Worm (Caenorhabditis elegans) whole organism, L3 larva: ENCODE measurements around the gene ZK1320.3.

Source experiments
- R02D3.7 ChIP-seq: fragments of 150-350 bp; optimal IDR thresholded peaks from 2 replicates; lab custom pipeline; 2014; ENCODE audit warnings: missing biosample characterization, missing genetic modification characterization
- ZK546.5 ChIP-seq: sonication (generic microtip); optimal IDR thresholded peaks from 2 replicates; lab custom pipeline; 2017; ENCODE audit warnings: missing biosample characterization, missing genetic modification characterization
- aly-2 ChIP-seq: fragments of 150-350 bp; optimal IDR thresholded peaks from 2 replicates; lab custom pipeline; 2014; ENCODE audit warnings: missing biosample characterization, missing genetic modification characterization
- ama-1 ChIP-seq: fragments of 150-350 bp; optimal IDR thresholded peaks from 2 replicates; lab custom pipeline; 2018
- ceh-16 ChIP-seq: sonication (generic microtip); optimal IDR thresholded peaks from 2 replicates; lab custom pipeline; 2017; ENCODE audit warnings: missing biosample characterization, missing genetic modification characterization
- ceh-28 ChIP-seq: fragments of 150-350 bp; optimal IDR thresholded peaks from 2 replicates; lab custom pipeline; 2014; ENCODE audit warnings: missing biosample characterization, missing genetic modification reagents, missing genetic modification characterization
- ceh-82 ChIP-seq: fragments of 150-350 bp; optimal IDR thresholded peaks from 2 replicates; lab custom pipeline; 2014; ENCODE audit warnings: missing biosample characterization, missing genetic modification characterization
- ceh-9 ChIP-seq: sonication (generic microtip); optimal IDR thresholded peaks from 2 replicates; lab custom pipeline; 2018; ENCODE audit warnings: missing biosample characterization, missing genetic modification characterization
- daf-12 ChIP-seq: fragments of 150-350 bp; optimal IDR thresholded peaks from 2 replicates; lab custom pipeline; 2014; ENCODE audit warnings: missing biosample characterization, missing genetic modification reagents, missing genetic modification characterization
- egl-27 ChIP-seq: sonication (generic microtip); optimal IDR thresholded peaks from 4 replicates; lab custom pipeline; 2017; ENCODE audit warnings: missing biosample characterization, missing genetic modification reagents, missing genetic modification characterization
- egl-5 ChIP-seq: fragments of 150-350 bp; optimal IDR thresholded peaks from 2 replicates; lab custom pipeline; 2017; ENCODE audit warnings: missing biosample characterization, missing genetic modification reagents, missing genetic modification characterization, inconsistent platforms
- elt-1 ChIP-seq: fragments of 150-350 bp; optimal IDR thresholded peaks from 2 replicates; lab custom pipeline; 2014; ENCODE audit warnings: missing biosample characterization, missing genetic modification characterization
- elt-2 ChIP-seq: sonication (generic microtip); optimal IDR thresholded peaks from 2 replicates; lab custom pipeline; 2016; ENCODE audit warnings: missing genetic modification reagents, mild to moderate bottlenecking, missing genetic modification characterization, missing compliant biosample characterization
- elt-3 ChIP-seq, 3 experiments: fragments of 150-350 bp in 1 of 3; sonication (generic microtip) in 2 of 3; optimal IDR thresholded peaks; 2 replicates in 2 of 3; 4 replicates in 1 of 3; lab custom pipeline; 2014 to 2017; ENCODE audit warnings: missing biosample characterization in 3 of 3, missing genetic modification characterization in 3 of 3
- eor-1 ChIP-seq, 2 experiments: fragments of 150-350 bp; optimal IDR thresholded peaks; 2 replicates each; lab custom pipeline; 2014 to 2018; ENCODE audit warnings: missing biosample characterization in 2 of 2, missing genetic modification characterization in 2 of 2
- fkh-10 ChIP-seq: sonication (generic microtip); optimal IDR thresholded peaks from 2 replicates; lab custom pipeline; 2017; ENCODE audit warnings: missing biosample characterization, missing genetic modification reagents, missing genetic modification characterization
- fkh-2 ChIP-seq: fragments of 150-350 bp; optimal IDR thresholded peaks from 2 replicates; lab custom pipeline; 2014; ENCODE audit warnings: missing biosample characterization, missing genetic modification reagents, missing genetic modification characterization
- fos-1 ChIP-seq: fragments of 150-350 bp; optimal IDR thresholded peaks from 2 replicates; lab custom pipeline; 2014; ENCODE audit warnings: missing biosample characterization, missing genetic modification characterization
- hmg-11 ChIP-seq: sonication (generic microtip); optimal IDR thresholded peaks from 2 replicates; lab custom pipeline; 2016; ENCODE audit warnings: missing genetic modification characterization, missing compliant biosample characterization
- jun-1 ChIP-seq: fragments of 150-350 bp; optimal IDR thresholded peaks from 2 replicates; lab custom pipeline; 2014; ENCODE audit warnings: missing biosample characterization, missing genetic modification reagents, missing genetic modification characterization
- lin-15B ChIP-seq: fragments of 150-350 bp; optimal IDR thresholded peaks from 2 replicates; lab custom pipeline; 2014; ENCODE audit warnings: missing biosample characterization, missing genetic modification characterization
- lin-39 ChIP-seq: fragments of 150-350 bp; optimal IDR thresholded peaks from 2 replicates; lab custom pipeline; 2018; ENCODE audit warnings: missing biosample characterization, missing genetic modification reagents, missing genetic modification characterization
- lsy-12 ChIP-seq: sonication (generic microtip); optimal IDR thresholded peaks from 2 replicates; lab custom pipeline; 2016; ENCODE audit warnings: mild to moderate bottlenecking, missing genetic modification characterization, missing compliant biosample characterization
- mdl-1 ChIP-seq: fragments of 150-350 bp; optimal IDR thresholded peaks from 2 replicates; lab custom pipeline; 2014; ENCODE audit warnings: missing biosample characterization, missing genetic modification characterization
- mml-1 ChIP-seq: fragments of 150-350 bp; sonication (generic microtip); optimal IDR thresholded peaks from 3 replicates; lab custom pipeline; 2014; ENCODE audit warnings: missing biosample characterization, missing genetic modification characterization
- nfya-1 ChIP-seq: sonication (generic microtip); optimal IDR thresholded peaks from 2 replicates; lab custom pipeline; 2017; ENCODE audit warnings: missing genetic modification characterization, mild to moderate bottlenecking, missing compliant biosample characterization, antibody characterized with exemption, moderate library complexity; ENCODE audit not compliant: insufficient read depth
- nhr-11 ChIP-seq: fragments of 150-350 bp; optimal IDR thresholded peaks from 2 replicates; lab custom pipeline; 2014; ENCODE audit warnings: missing biosample characterization, missing genetic modification characterization
- nhr-12 ChIP-seq: fragments of 150-350 bp; optimal IDR thresholded peaks from 2 replicates; lab custom pipeline; 2014; ENCODE audit warnings: missing biosample characterization, missing genetic modification characterization
- nhr-23 ChIP-seq: fragments of 150-350 bp; optimal IDR thresholded peaks from 2 replicates; lab custom pipeline; 2014; ENCODE audit warnings: missing biosample characterization, missing genetic modification reagents, missing genetic modification characterization
- nhr-237 ChIP-seq: fragments of 150-350 bp; optimal IDR thresholded peaks from 2 replicates; lab custom pipeline; 2014; ENCODE audit warnings: missing biosample characterization, missing genetic modification characterization
- nhr-25 ChIP-seq: sonication (generic microtip); optimal IDR thresholded peaks from 2 replicates; lab custom pipeline; 2017; ENCODE audit warnings: missing biosample characterization, missing genetic modification characterization
- nhr-28 ChIP-seq: fragments of 150-350 bp; optimal IDR thresholded peaks from 2 replicates; lab custom pipeline; 2014; ENCODE audit warnings: missing biosample characterization, missing genetic modification characterization
- nhr-43 ChIP-seq: sonication (generic microtip); optimal IDR thresholded peaks from 2 replicates; lab custom pipeline; 2016; ENCODE audit warnings: mild to moderate bottlenecking, missing genetic modification characterization, missing compliant biosample characterization; ENCODE audit not compliant: poor library complexity, severe bottlenecking
- nhr-67 ChIP-seq: fragments of 150-350 bp; optimal IDR thresholded peaks from 2 replicates; lab custom pipeline; 2014; ENCODE audit warnings: missing biosample characterization, missing genetic modification characterization
- nhr-76 ChIP-seq: fragments of 150-350 bp; sonication (generic microtip); optimal IDR thresholded peaks from 5 replicates; lab custom pipeline; 2014; ENCODE audit warnings: missing biosample characterization, missing genetic modification characterization
- nhr-77 ChIP-seq: fragments of 150-350 bp; optimal IDR thresholded peaks from 2 replicates; lab custom pipeline; 2014; ENCODE audit warnings: missing biosample characterization, missing genetic modification characterization
- pha-4 ChIP-seq: fragments of 150-350 bp; optimal IDR thresholded peaks from 2 replicates; lab custom pipeline; 2014; ENCODE audit warnings: missing biosample characterization, missing genetic modification reagents, missing genetic modification characterization
- pqm-1 ChIP-seq: fragments of 150-350 bp; optimal IDR thresholded peaks from 2 replicates; lab custom pipeline; 2017; ENCODE audit warnings: missing biosample characterization, missing genetic modification characterization, inconsistent platforms
- sea-2 ChIP-seq: fragments of 150-350 bp; sonication (generic microtip); optimal IDR thresholded peaks from 4 replicates; lab custom pipeline; 2014; ENCODE audit warnings: missing biosample characterization, missing genetic modification reagents, missing genetic modification characterization
- skn-1 ChIP-seq: fragments of 150-350 bp; optimal IDR thresholded peaks from 2 replicates; lab custom pipeline; 2014; ENCODE audit warnings: missing biosample characterization, missing genetic modification characterization
- snpc-4 ChIP-seq: fragments of 150-350 bp; optimal IDR thresholded peaks from 2 replicates; lab custom pipeline; 2014; ENCODE audit warnings: missing biosample characterization, missing genetic modification characterization
- tbx-2 ChIP-seq: sonication (generic microtip); optimal IDR thresholded peaks from 2 replicates; lab custom pipeline; 2016; ENCODE audit warnings: mild to moderate bottlenecking, missing genetic modification characterization, missing compliant biosample characterization
- unc-39 ChIP-seq: sonication (generic microtip); optimal IDR thresholded peaks from 4 replicates; lab custom pipeline; 2017; ENCODE audit warnings: missing biosample characterization, missing genetic modification characterization
- unc-62 ChIP-seq: fragments of 150-350 bp; sonication (generic microtip); optimal IDR thresholded peaks from 4 replicates; lab custom pipeline; 2014; ENCODE audit warnings: missing biosample characterization, missing genetic modification reagents, missing genetic modification characterization
- zag-1 ChIP-seq: fragments of 150-350 bp; optimal IDR thresholded peaks from 2 replicates; lab custom pipeline; 2014; ENCODE audit warnings: missing biosample characterization, missing genetic modification characterization
- ztf-11 ChIP-seq: fragments of 150-350 bp; optimal IDR thresholded peaks from 2 replicates; lab custom pipeline; 2014; ENCODE audit warnings: missing biosample characterization, missing genetic modification characterization
- ztf-4 ChIP-seq: fragments of 150-350 bp; optimal IDR thresholded peaks from 2 replicates; lab custom pipeline; 2014; ENCODE audit warnings: missing biosample characterization, missing genetic modification characterization

ZK1320.3 gene

ce11 chrII:9644940-9645634, 15.1 kb downstream of the ZK1320.3 start:
- TF ChIP-seq egl-5: no peak
- TF ChIP-seq R02D3.7 (tag; lab: Kevin White, UChicago): no peak
- no peak for TF ChIP-seq unc-39 (tag; lab: Kevin White, UChicago)
- no peak for TF ChIP-seq ztf-11 (tag; lab: Kevin White, UChicago)
- no peak for TF ChIP-seq nhr-76 (tag; lab: Kevin White, UChicago)
- TF ChIP-seq mml-1 (tag; lab: Kevin White, UChicago): no peak
- no peak for TF ChIP-seq nhr-77 (tag; lab: Kevin White, UChicago)
- no peak for TF ChIP-seq daf-12 (tag; lab: Kevin White, UChicago)
- no peak for TF ChIP-seq sea-2 (GFP tag; lab: Kevin White, UChicago)
- no peak for TF ChIP-seq ceh-9 (tag; lab: Kevin White, UChicago)
- no peak for TF ChIP-seq fos-1 (tag; lab: Kevin White, UChicago)
- no peak for TF ChIP-seq snpc-4 (tag; lab: Kevin White, UChicago)
- TF ChIP-seq nhr-67 (tag; lab: Kevin White, UChicago): no peak
- TF ChIP-seq fkh-10 (GFP tag; lab: Kevin White, UChicago): no peak
- no peak for TF ChIP-seq aly-2 (tag; lab: Kevin White, UChicago)
- TF ChIP-seq ceh-28 (tag; lab: Kevin White, UChicago): no peak
- TF ChIP-seq elt-3 (tag; optimal IDR thresholded peaks at IDR 0.05; lab: Kevin White, UChicago): no peak
- TF ChIP-seq elt-2 (tag; lab: Kevin White, UChicago): peak; percentile 70
- peak; percentile 96 for TF ChIP-seq elt-1
- no peak for TF ChIP-seq skn-1 (tag; lab: Kevin White, UChicago)
- TF ChIP-seq pha-4 (tag; lab: Kevin White, UChicago): peak; percentile 31
- TF ChIP-seq nhr-43 (tag; lab: Kevin White, UChicago): no peak
- TF ChIP-seq jun-1: no peak
- TF ChIP-seq ztf-4 (tag; lab: Kevin White, UChicago): no peak
- no peak for TF ChIP-seq nhr-237 (tag; lab: Kevin White, UChicago)
- TF ChIP-seq pqm-1 (tag; lab: Kevin White, UChicago): peak; percentile 72
- TF ChIP-seq eor-1 (tag; optimal IDR thresholded peaks at IDR 0.05; lab: Kevin White, UChicago): no peak
- peak; percentile 58 for TF ChIP-seq nhr-25 (tag; lab: Kevin White, UChicago)
- no peak for TF ChIP-seq unc-62 (GFP tag; lab: Kevin White, UChicago)
- TF ChIP-seq nhr-23 (tag; lab: Kevin White, UChicago): no peak
- TF ChIP-seq lin-15B (tag; lab: Kevin White, UChicago): no peak
- TF ChIP-seq nhr-11 (tag; lab: Kevin White, UChicago): no peak
- no peak for TF ChIP-seq nhr-28 (tag; lab: Kevin White, UChicago)
- no peak for TF ChIP-seq fkh-2 (tag; lab: Kevin White, UChicago)
- no peak for TF ChIP-seq nhr-12 (tag; lab: Kevin White, UChicago)
- TF ChIP-seq lin-39 (tag; lab: Kevin White, UChicago): no peak
- TF ChIP-seq hmg-11 (tag; lab: Kevin White, UChicago): no peak
- peak; percentile 7 for TF ChIP-seq ceh-16 (tag; lab: Kevin White, UChicago)
- TF ChIP-seq ZK546.5 (tag; lab: Kevin White, UChicago): no peak
- TF ChIP-seq ama-1 (lab: Kevin White, UChicago): no peak
- TF ChIP-seq mdl-1 (tag; lab: Kevin White, UChicago): no peak
- no peak for TF ChIP-seq ceh-82 (tag; lab: Kevin White, UChicago)
- no peak for TF ChIP-seq tbx-2 (tag; lab: Kevin White, UChicago)
- TF ChIP-seq nfya-1: no peak
- no peak for TF ChIP-seq egl-27 (tag; lab: Kevin White, UChicago)
- no peak for TF ChIP-seq lsy-12 (tag; lab: Kevin White, UChicago)
- TF ChIP-seq zag-1 (tag; lab: Kevin White, UChicago): no peak
